Worm (Caenorhabditis elegans) whole organism, midembryonic: ENCODE data around the gene R07B1.11.

Source experiments
- cog-1 ChIP-seq: sonication (generic microtip); optimal IDR thresholded peaks from 2 replicates; lab custom pipeline; 2016; ENCODE audit warnings: missing genetic modification characterization, missing compliant biosample characterization
- flt-1 ChIP-seq: fragments of 200-800 bp; sonication (Bioruptor generic); IDR thresholded peaks from 2 replicates; pipeline ENCODE4 v1.3.6; 2022; ENCODE audit warnings: missing genetic modification characterization, missing compliant biosample characterization
- klf-2 ChIP-seq: fragments of 200-800 bp; sonication (Bioruptor generic); conservative IDR thresholded peaks from 2 replicates; pipeline ENCODE4 v1.3.6; 2022; ENCODE audit warnings: missing genetic modification reagents, missing genetic modification characterization, missing compliant biosample characterization
- tab-1 ChIP-seq: fragments of 200-800 bp; sonication (Bioruptor generic); IDR thresholded peaks from 2 replicates; pipeline ENCODE4 v1.3.6; 2022; ENCODE audit warnings: missing genetic modification characterization, missing compliant biosample characterization
- ztf-23 ChIP-seq: fragments of 200-800 bp; sonication (Bioruptor generic); IDR thresholded peaks from 2 replicates; pipeline ENCODE4 v1.3.6; 2022; ENCODE audit warnings: missing genetic modification reagents, missing genetic modification characterization, missing compliant biosample characterization
- ztf-29 ChIP-seq: fragments of 200-800 bp; sonication (Bioruptor generic); IDR thresholded peaks from 2 replicates; pipeline ENCODE4 v1.3.6; 2022; ENCODE audit warnings: missing genetic modification reagents, missing genetic modification characterization, missing compliant biosample characterization

ce11 chrX:9851745-9852330 is 4.9 kb upstream of the R07B1.11 start, which contains the start of gene lec-7:
- no peak for TF ChIP-seq flt-1 (GFP tag; lab: Robert Waterston, UW)
- TF ChIP-seq ztf-23 (GFP tag; lab: Robert Waterston, UW): no peak
- TF ChIP-seq cog-1 (tag; lab: Kevin White, UChicago): no peak
- TF ChIP-seq ztf-29 (GFP tag; lab: Robert Waterston, UW): no peak
- no peak for TF ChIP-seq tab-1 (GFP tag; lab: Robert Waterston, UW)
- no peak for TF ChIP-seq klf-2 (GFP tag; lab: Robert Waterston, UW)
